Worm (Caenorhabditis elegans) whole organism, young adult: Measurements from ENCODE around the gene sdz-7.

Experiments used
- B0035.1 ChIP-seq: sonication (generic microtip); optimal IDR thresholded peaks from 2 replicates; lab custom pipeline; 2016; ENCODE audit warnings: missing genetic modification characterization, mild to moderate bottlenecking, missing compliant biosample characterization, missing genotype, missing genetic modification reagents
- B0336.3 ChIP-seq: fragments of 200-800 bp; sonication (Bioruptor generic); IDR thresholded peaks from 2 replicates; pipeline ENCODE4 v1.3.6; 2022; ENCODE audit warnings: missing genetic modification characterization, missing compliant biosample characterization
- K11D2.4 ChIP-seq: fragments of 200-800 bp; sonication (Bioruptor generic); IDR thresholded peaks from 2 replicates; pipeline ENCODE4 v1.3.6; 2022; ENCODE audit warnings: missing genetic modification reagents, missing genetic modification characterization, missing compliant biosample characterization
- attf-6 ChIP-seq: fragments of 200-800 bp; sonication (Bioruptor generic); IDR thresholded peaks from 2 replicates; pipeline ENCODE4 v1.3.6; 2022; ENCODE audit warnings: missing genetic modification reagents, missing genetic modification characterization, missing compliant biosample characterization
- gei-17 ChIP-seq: fragments of 200-800 bp; sonication (Bioruptor generic); optimal IDR thresholded peaks from 2 replicates; lab custom pipeline; 2018; ENCODE audit warnings: mild to moderate bottlenecking, missing genetic modification characterization, missing compliant biosample characterization
- lag-1 ChIP-seq: fragments of 200-800 bp; sonication (Bioruptor generic); IDR thresholded peaks from 2 replicates; pipeline ENCODE4 v1.3.6; 2022; ENCODE audit warnings: missing genetic modification reagents, missing genetic modification characterization, missing compliant biosample characterization
- madf-10 ChIP-seq: sonication (generic microtip); optimal IDR thresholded peaks from 2 replicates; lab custom pipeline; 2016; ENCODE audit warnings: mild to moderate bottlenecking, missing genetic modification characterization, missing compliant biosample characterization
- nhr-120 ChIP-seq: fragments of 200-800 bp; sonication (Bioruptor generic); IDR thresholded peaks from 2 replicates; pipeline ENCODE4 v1.3.6; 2022; ENCODE audit warnings: missing genetic modification characterization, missing compliant biosample characterization
- snpc-1.1 ChIP-seq: sonication (generic microtip); optimal IDR thresholded peaks from 2 replicates; lab custom pipeline; 2017; ENCODE audit warnings: missing genetic modification characterization, mild to moderate bottlenecking, missing compliant biosample characterization, antibody characterized with exemption, moderate library complexity, missing genotype, missing genetic modification reagents; ENCODE audit not compliant: insufficient read depth
- snpc-4 ChIP-seq, 5 experiments: fragments of 150-350 bp in 1 of 5; sonication (generic microtip) in 4 of 5; optimal IDR thresholded peaks; 2 replicates each; lab custom pipeline; 2014 to 2018; ENCODE audit warnings: missing genetic modification characterization in 5 of 5, missing biosample characterization in 3 of 5, antibody characterized with exemption in 2 of 5, mild to moderate bottlenecking in 2 of 5, missing compliant biosample characterization in 2 of 5, missing genotype in 2 of 5, moderate library complexity in 2 of 5, missing genetic modification reagents in 1 of 5
- tbp1 ChIP-seq: fragments of 200-800 bp; sonication (Bioruptor generic); optimal IDR thresholded peaks from 2 replicates; lab custom pipeline; 2018; ENCODE audit warnings: mild to moderate bottlenecking, missing genetic modification characterization, missing compliant biosample characterization
- ztf-18 ChIP-seq: sonication (generic microtip); optimal IDR thresholded peaks from 2 replicates; lab custom pipeline; 2016; ENCODE audit warnings: missing genotype, mild to moderate bottlenecking, missing genetic modification characterization, missing compliant biosample characterization

- no peak for TF ChIP-seq lag-1
- TF ChIP-seq B0336.3 (GFP tag; lab: Robert Waterston, UW): no peak
- no peak for TF ChIP-seq attf-6 (GFP tag; lab: Robert Waterston, UW)
- TF ChIP-seq snpc-1.1 (tag; lab: Kevin White, UChicago): no peak
- TF ChIP-seq gei-17 (GFP tag; lab: Kevin White, UChicago): no peak
- no peak for TF ChIP-seq K11D2.4 (GFP tag; lab: Robert Waterston, UW)
- no peak for TF ChIP-seq B0035.1 (tag; lab: Kevin White, UChicago)
- TF ChIP-seq tbp1 (GFP tag; lab: Kevin White, UChicago): no peak
- no peak for TF ChIP-seq ztf-18 (tag; lab: Kevin White, UChicago)
- TF ChIP-seq nhr-120 (GFP tag; lab: Robert Waterston, UW): no peak
- TF ChIP-seq snpc-4 (GFP tag; optimal IDR thresholded peaks at IDR 0.05; lab: Kevin White, UChicago): no peak
- TF ChIP-seq snpc-4 (tag; optimal IDR thresholded peaks at IDR 0.05; lab: Kevin White, UChicago): peak in 2 of 4 experiments; percentile 1 to 35
- TF ChIP-seq madf-10: no peak
Measured at ce11 chrII:3910737-3911136, 33.0 kb upstream of the sdz-7 start, which contains the start of gene bcmo-2.
